Worm (Caenorhabditis elegans): ENCODE measurements around the gene cpg-24.

cpg-24 gene

DNA sequence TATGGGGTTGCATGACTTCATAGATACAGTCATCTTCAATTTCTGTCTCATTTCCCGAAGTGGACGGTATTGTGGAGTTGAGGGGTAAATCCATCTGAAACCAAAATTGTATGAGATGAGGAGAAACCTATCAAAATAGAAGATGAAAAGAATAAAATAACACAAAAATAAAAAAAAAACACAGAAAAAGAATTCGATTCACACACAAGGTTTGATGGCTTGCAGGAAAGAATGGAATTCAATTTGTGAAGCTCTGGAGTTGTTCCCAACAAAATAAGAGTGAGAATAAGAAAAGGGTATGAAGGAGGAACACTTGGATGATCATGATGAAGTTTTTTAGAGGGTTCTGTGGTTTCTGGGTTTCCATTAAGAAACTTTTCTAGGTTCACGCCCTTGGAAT lies 50.3 kb downstream of the cpg-24 start, which contains the start of gene Y41D4B.24:
Y41D4B.24 (minus strand) TSS at position 101 of the 400 bp plus-strand sequence.
- TF ChIP-seq mbf-1 (tag; optimal IDR thresholded peaks at IDR 0.05) (no peak), egl-27 (tag; optimal IDR thresholded peaks at IDR 0.05) (no peak), mdl-1 (tag; optimal IDR thresholded peaks at IDR 0.05) (no peak), ztf-11 (tag; optimal IDR thresholded peaks at IDR 0.05) (no peak), F13H6.1 (tag; optimal IDR thresholded peaks at IDR 0.05) (no peak), gmeb-1 (tag; optimal IDR thresholded peaks at IDR 0.05) (no peak), snpc-4 (tag; optimal IDR thresholded peaks at IDR 0.05) (no peak), sma-9 (GFP tag; optimal IDR thresholded peaks at IDR 0.05) (no peak), sma-9 (tag; optimal IDR thresholded peaks at IDR 0.05) (no peak), nhr-25 (tag; optimal IDR thresholded peaks at IDR 0.05) (no peak), sem-4 (tag; optimal IDR thresholded peaks at IDR 0.05) (no peak), aly-2 (tag; optimal IDR thresholded peaks at IDR 0.05) (no peak), unc-62 (GFP tag; optimal IDR thresholded peaks at IDR 0.05) (no peak), nhr-77 (tag; optimal IDR thresholded peaks at IDR 0.05) (no peak), peb-1 (tag; optimal IDR thresholded peaks at IDR 0.05) (no peak), nhr-21 (tag; optimal IDR thresholded peaks at IDR 0.05) (no peak), dmd-4 (tag; optimal IDR thresholded peaks at IDR 0.05) (no peak), ceh-16 (tag; optimal IDR thresholded peaks at IDR 0.05) (no peak), fos-1 (tag; optimal IDR thresholded peaks at IDR 0.05) (no peak), lsy-2 (tag; optimal IDR thresholded peaks at IDR 0.05) (no peak)
